Fruit fly (Drosophila melanogaster): ENCODE data around the gene cact.

cact gene

dm6 chr2L:16329102-16329520 is 3.1 kb upstream of the cact start, which contains the start of gene mRpL4 (continued):
- no peak for TF ChIP-seq toy (GFP tag; IDR thresholded peaks at IDR 0.05)
- TF ChIP-seq CG6854 (GFP tag; optimal IDR thresholded peaks at IDR 0.05): no peak
- peak; percentile 14 for TF ChIP-seq D19B (GFP tag; optimal IDR thresholded peaks at IDR 0.05)
- no peak for TF ChIP-seq CG7839 (tag; optimal IDR thresholded peaks at IDR 0.05)
- peak; percentile 56 for TF ChIP-seq CG12769 (tag; optimal IDR thresholded peaks at IDR 0.05)
- TF ChIP-seq CG7987 (GFP tag; optimal IDR thresholded peaks at IDR 0.05): peak; percentile 8
- TF ChIP-seq Spps (tag; optimal IDR thresholded peaks at IDR 0.05): no peak
- TF ChIP-seq odd (GFP tag; optimal IDR thresholded peaks at IDR 0.05): no peak
- TF ChIP-seq sug (tag; optimal IDR thresholded peaks at IDR 0.05): no peak
- TF ChIP-seq pho (GFP tag; optimal IDR thresholded peaks at IDR 0.05): peak; percentile 75
- TF ChIP-seq seq (GFP tag; IDR thresholded peaks at IDR 0.05): no peak
- peak; percentile 84 for TF ChIP-seq trem (tag; optimal IDR thresholded peaks at IDR 0.05)
- TF ChIP-seq psq (GFP tag; optimal IDR thresholded peaks at IDR 0.05): peak; percentile 47
- TF ChIP-seq az2 (GFP tag; optimal IDR thresholded peaks at IDR 0.05): peak; percentile 80
- TF ChIP-seq CkIIα-i1 (GFP tag; IDR thresholded peaks at IDR 0.05): no peak
- no peak for TF ChIP-seq CG3281 (GFP tag; optimal IDR thresholded peaks at IDR 0.05)
- no peak for TF ChIP-seq CG10274 (GFP tag; optimal IDR thresholded peaks at IDR 0.05)
- peak; percentile 29 for TF ChIP-seq luna (GFP tag; optimal IDR thresholded peaks at IDR 0.05)
- TF ChIP-seq hkb (optimal IDR thresholded peaks at IDR 0.05): no peak
- TF ChIP-seq hkb (GFP tag; IDR thresholded peaks at IDR 0.05): peak; percentile 35; the same call in 1 of the 2 replicates
- peak; percentile 60 for TF ChIP-seq slou (GFP tag; optimal IDR thresholded peaks at IDR 0.05)
- peak; percentile 12 for TF ChIP-seq CG6813 (GFP tag; optimal IDR thresholded peaks at IDR 0.05)
- TF ChIP-seq Taf1 (GFP tag; IDR thresholded peaks at IDR 0.05): peak; percentile 49; the same call in 1 of the 2 replicates
- no peak; the same call in 1 of the 2 replicates for TF ChIP-seq Drgx (GFP tag; IDR thresholded peaks at IDR 0.05)
- TF ChIP-seq Hr39 (optimal IDR thresholded peaks at IDR 0.05): no peak
- peak; percentile 77 for TF ChIP-seq CG4424 (GFP tag; optimal IDR thresholded peaks at IDR 0.05)
- peak; percentile 59 for TF ChIP-seq CG13123 (GFP tag; optimal IDR thresholded peaks at IDR 0.05)
- TF ChIP-seq phol (tag; optimal IDR thresholded peaks at IDR 0.05): peak; percentile 79
- TF ChIP-seq CG4707 (GFP tag; optimal IDR thresholded peaks at IDR 0.05): no peak
- peak; percentile 65; the same call in 1 of the 2 replicates for TF ChIP-seq ttk (GFP tag; IDR thresholded peaks at IDR 0.05)
- TF ChIP-seq CG8388 (GFP tag; optimal IDR thresholded peaks at IDR 0.05): peak; percentile 49
- TF ChIP-seq shn (GFP tag; optimal IDR thresholded peaks at IDR 0.05): peak; percentile 76
- no peak for TF ChIP-seq CG15011 (GFP tag; optimal IDR thresholded peaks at IDR 0.05)
- TF ChIP-seq Opbp (GFP tag; IDR thresholded peaks at IDR 0.05; ENCODE audit: partially characterized antibody): peak; percentile 99
- TF ChIP-seq CG7786 (GFP tag; optimal IDR thresholded peaks at IDR 0.05): peak; percentile 69
- TF ChIP-seq Dad (GFP tag; optimal IDR thresholded peaks at IDR 0.05): peak; percentile 69
- TF ChIP-seq chn (GFP tag; optimal IDR thresholded peaks at IDR 0.05): peak; percentile 80
- TF ChIP-seq gem (tag; optimal IDR thresholded peaks at IDR 0.05): peak; percentile 71
- peak; percentile 69 for TF ChIP-seq NfI (GFP tag; optimal IDR thresholded peaks at IDR 0.05)
- TF ChIP-seq Hmx (GFP tag; optimal IDR thresholded peaks at IDR 0.05): no peak
- peak; percentile 64 for TF ChIP-seq CG14441 (GFP tag; IDR thresholded peaks at IDR 0.05)
- no peak for TF ChIP-seq ash1 (GFP tag; optimal IDR thresholded peaks at IDR 0.05)
- TF ChIP-seq onecut (GFP tag; IDR thresholded peaks at IDR 0.05): 0 out of 2 replicates have a peak, but pooled peaks have one; percentile 23
- peak; percentile 22 for TF ChIP-seq fd3F (GFP tag; optimal IDR thresholded peaks at IDR 0.05)
- TF ChIP-seq ken (GFP tag; IDR thresholded peaks at IDR 0.05): peak; percentile 65; the same call in 1 of the 3 replicates
- TF ChIP-seq CG31224 (GFP tag; IDR thresholded peaks at IDR 0.05): peak; percentile 66
- TF ChIP-seq repo (GFP tag; optimal IDR thresholded peaks at IDR 0.05): peak; percentile 24
- TF ChIP-seq CG8290 (GFP tag; optimal IDR thresholded peaks at IDR 0.05): peak; percentile 98
- peak; percentile 97 for TF ChIP-seq CG8290 (tag; optimal IDR thresholded peaks at IDR 0.05)
- TF ChIP-seq CoRest (tag; optimal IDR thresholded peaks at IDR 0.05): peak; percentile 56
- peak; percentile 99 for TF ChIP-seq tna (GFP tag; IDR thresholded peaks at IDR 0.05; ENCODE audit: partially characterized antibody)
- peak; percentile 49 for TF ChIP-seq zen (tag; optimal IDR thresholded peaks at IDR 0.05)

Measured in whole organism, embryonic.